Worm (Caenorhabditis elegans) whole organism, mixed stage, embryonic: ENCODE data around the gene F58B4.7.

Source experiments
- ces-1 ChIP-seq: fragments of 150-350 bp; optimal IDR thresholded peaks from 2 replicates; lab custom pipeline; 2014; ENCODE audit warnings: missing biosample characterization, missing genetic modification reagents, missing genetic modification characterization
- cnd-1 ChIP-seq: fragments of 200-800 bp; sonication (Bioruptor generic); optimal IDR thresholded peaks from 2 replicates; lab custom pipeline; 2018; ENCODE audit warnings: mild to moderate bottlenecking, missing genetic modification characterization, missing compliant biosample characterization
- lsy-2 ChIP-seq: fragments of 150-350 bp; optimal IDR thresholded peaks from 2 replicates; lab custom pipeline; 2014; ENCODE audit warnings: missing biosample characterization, missing genetic modification characterization
- nhr-12 ChIP-seq: fragments of 150-350 bp; optimal IDR thresholded peaks from 2 replicates; lab custom pipeline; 2014; ENCODE audit warnings: missing biosample characterization, missing genetic modification characterization
- nhr-28 ChIP-seq: fragments of 150-350 bp; optimal IDR thresholded peaks from 2 replicates; lab custom pipeline; 2014; ENCODE audit warnings: missing biosample characterization, missing genetic modification characterization
- pha-4 ChIP-seq: fragments of 150-350 bp; optimal IDR thresholded peaks from 2 replicates; lab custom pipeline; 2018; ENCODE audit warnings: missing biosample characterization, missing genetic modification reagents, missing genetic modification characterization
- snpc-4 ChIP-seq: fragments of 150-350 bp; optimal IDR thresholded peaks from 2 replicates; lab custom pipeline; 2014; ENCODE audit warnings: missing biosample characterization, missing genetic modification characterization
- unc-120 ChIP-seq: sonication (generic microtip); optimal IDR thresholded peaks from 2 replicates; lab custom pipeline; 2017; ENCODE audit warnings: missing genetic modification characterization, missing compliant biosample characterization; ENCODE audit not compliant: poor library complexity, severe bottlenecking
- unc-62 ChIP-seq: fragments of 150-350 bp; optimal IDR thresholded peaks from 2 replicates; lab custom pipeline; 2014; ENCODE audit warnings: missing biosample characterization, missing genetic modification reagents, missing genetic modification characterization

ce11 chrV:10915922-10916321 is 7.2 kb downstream of the F58B4.7 start:
- no peak for TF ChIP-seq snpc-4
- TF ChIP-seq unc-62 (GFP tag; lab: Kevin White, UChicago): peak; percentile 81
- TF ChIP-seq nhr-12 (tag; lab: Kevin White, UChicago): no peak
- TF ChIP-seq ces-1 (GFP tag; lab: Kevin White, UChicago): no peak
- no peak for TF ChIP-seq cnd-1 (tag; lab: Kevin White, UChicago)
- TF ChIP-seq pha-4 (tag; lab: Kevin White, UChicago): no peak
- no peak for TF ChIP-seq nhr-28 (tag; lab: Kevin White, UChicago)
- no peak for TF ChIP-seq unc-120 (tag; lab: Kevin White, UChicago)
- no peak for TF ChIP-seq lsy-2 (tag; lab: Kevin White, UChicago)
